Worm (Caenorhabditis elegans) whole organism, L2 larva: ENCODE results near the gene F21C10.9.

ENCODE experiments used
- C34F6.9 ChIP-seq: fragments of 150-350 bp; optimal IDR thresholded peaks from 2 replicates; lab custom pipeline; 2014; ENCODE audit warnings: missing biosample characterization, missing genetic modification characterization
- F13H6.1 ChIP-seq: sonication (generic microtip); optimal IDR thresholded peaks from 2 replicates; lab custom pipeline; 2016; ENCODE audit warnings: missing genetic modification characterization, missing compliant biosample characterization
- R02D3.7 ChIP-seq: fragments of 150-350 bp; optimal IDR thresholded peaks from 2 replicates; lab custom pipeline; 2014; ENCODE audit warnings: missing biosample characterization, missing genetic modification characterization
- ZK546.5 ChIP-seq: sonication (generic microtip); optimal IDR thresholded peaks from 2 replicates; lab custom pipeline; 2017; ENCODE audit warnings: missing biosample characterization, missing genetic modification characterization
- alr-1 ChIP-seq: fragments of 150-350 bp; optimal IDR thresholded peaks from 2 replicates; lab custom pipeline; 2014; ENCODE audit warnings: missing biosample characterization, missing genetic modification characterization
- ama-1 ChIP-seq: fragments of 150-350 bp; optimal IDR thresholded peaks from 2 replicates; lab custom pipeline; 2018; ENCODE audit warnings: inconsistent platforms
- blmp-1 ChIP-seq: sonication (generic microtip); optimal IDR thresholded peaks from 2 replicates; lab custom pipeline; 2017; ENCODE audit warnings: missing genetic modification characterization, mild to moderate bottlenecking, missing compliant biosample characterization, antibody characterized with exemption, moderate library complexity; ENCODE audit not compliant: insufficient read depth
- egl-27 ChIP-seq: sonication (generic microtip); optimal IDR thresholded peaks from 3 replicates; lab custom pipeline; 2017; ENCODE audit warnings: missing biosample characterization, missing genetic modification reagents, missing genetic modification characterization
- lin-39 ChIP-seq: fragments of 150-350 bp; optimal IDR thresholded peaks from 2 replicates; lab custom pipeline; 2014; ENCODE audit warnings: missing biosample characterization, missing genetic modification reagents, missing genetic modification characterization
- nhr-6 ChIP-seq: fragments of 150-350 bp; optimal IDR thresholded peaks from 2 replicates; lab custom pipeline; 2014; ENCODE audit warnings: missing biosample characterization, missing genetic modification characterization
- skn-1 ChIP-seq: sonication (generic microtip); optimal IDR thresholded peaks from 2 replicates; lab custom pipeline; 2017; ENCODE audit warnings: missing biosample characterization, missing genetic modification characterization
- sma-9 ChIP-seq, 2 experiments: fragments of 150-350 bp in 1 of 2; sonication (generic microtip) in 1 of 2; optimal IDR thresholded peaks; 2 replicates each; lab custom pipeline; 2014 to 2016; ENCODE audit warnings: missing genetic modification characterization in 2 of 2, mild to moderate bottlenecking in 1 of 2, missing biosample characterization in 1 of 2, missing compliant biosample characterization in 1 of 2, missing genetic modification reagents in 1 of 2, moderate library complexity in 1 of 2
- snpc-4 ChIP-seq: fragments of 150-350 bp; optimal IDR thresholded peaks from 2 replicates; lab custom pipeline; 2014; ENCODE audit warnings: missing biosample characterization, missing genetic modification characterization
- unc-39 ChIP-seq: fragments of 150-350 bp; optimal IDR thresholded peaks from 2 replicates; lab custom pipeline; 2014; ENCODE audit warnings: missing biosample characterization, missing genetic modification characterization

ce11 chrV:9128562-9128961 is 30.1 kb upstream of the F21C10.9 start:
- TF ChIP-seq nhr-6 (tag; lab: Kevin White, UChicago), result peak; percentile 34
- peak; percentile 87 for TF ChIP-seq C34F6.9 (tag; lab: Kevin White, UChicago)
- TF ChIP-seq sma-9 (GFP tag; optimal IDR thresholded peaks at IDR 0.05; lab: Kevin White, UChicago), result peak; percentile 73
- TF ChIP-seq sma-9 (tag; optimal IDR thresholded peaks at IDR 0.05; lab: Kevin White, UChicago), result no peak
- TF ChIP-seq unc-39 (tag; lab: Kevin White, UChicago), result no peak
- TF ChIP-seq ZK546.5 (tag; lab: Kevin White, UChicago), result no peak
- no peak for TF ChIP-seq R02D3.7 (tag; lab: Kevin White, UChicago)
- TF ChIP-seq skn-1 (tag; lab: Kevin White, UChicago), result no peak
- no peak for TF ChIP-seq ama-1 (lab: Kevin White, UChicago)
- TF ChIP-seq snpc-4 (tag; lab: Kevin White, UChicago), result no peak
- TF ChIP-seq lin-39 (tag; lab: Kevin White, UChicago), result no peak
- no peak for TF ChIP-seq egl-27 (tag; lab: Kevin White, UChicago)
- no peak for TF ChIP-seq alr-1 (tag; lab: Kevin White, UChicago)
- no peak for TF ChIP-seq F13H6.1 (tag; lab: Kevin White, UChicago)
- TF ChIP-seq blmp-1, result no peak
